Fruit fly (Drosophila melanogaster) whole organism, embryonic: ENCODE results near the gene RanGAP.

Experiments used
- BEAF-32 ChIP-seq: fragments of 200-800 bp; sonication (Bioruptor generic); optimal IDR thresholded peaks from 3 replicates; lab custom pipeline; 2017; ENCODE audit warnings: missing biosample characterization, missing genetic modification characterization, mild to moderate bottlenecking, moderate library complexity, missing genetic modification reagents
- Bteb2 ChIP-seq: fragments of 200-800 bp; sonication (Bioruptor generic); optimal IDR thresholded peaks from 2 replicates; lab custom pipeline; 2016; ENCODE audit warnings: missing biosample characterization, missing genetic modification characterization
- C15 ChIP-seq: fragments of 200-800 bp; sonication (Bioruptor generic); IDR thresholded peaks from 3 replicates; pipeline ENCODE4 v1.3.6; 2022; ENCODE audit warnings: missing biosample characterization, missing genetic modification characterization
- CG11085 ChIP-seq: fragments of 200-800 bp; sonication (Bioruptor generic); IDR thresholded peaks from 2 replicates; pipeline ENCODE4 v1.3.6; 2022; ENCODE audit warnings: missing biosample characterization, missing genetic modification characterization
- CG11560 ChIP-seq: fragments of 200-800 bp; sonication (Bioruptor generic); IDR thresholded peaks from 3 replicates; pipeline ENCODE4 v1.3.6; 2022; ENCODE audit warnings: missing biosample characterization, missing genetic modification characterization
- CG1233 ChIP-seq: fragments of 200-800 bp; sonication (Bioruptor generic); optimal IDR thresholded peaks from 4 replicates; lab custom pipeline; 2018; ENCODE audit warnings: missing biosample characterization, mild to moderate bottlenecking, missing genetic modification characterization
- CG16779 ChIP-seq: fragments of 200-800 bp; sonication (Bioruptor generic); IDR thresholded peaks from 2 replicates; pipeline ENCODE4 v1.3.6; 2022; ENCODE audit warnings: missing biosample characterization, missing genetic modification characterization
- CG1792 ChIP-seq: fragments of 200-800 bp; sonication (Bioruptor generic); optimal IDR thresholded peaks from 2 replicates; lab custom pipeline; 2016; ENCODE audit warnings: missing biosample characterization, missing genetic modification characterization
- CG2120 ChIP-seq: fragments of 200-800 bp; sonication (Bioruptor generic); optimal IDR thresholded peaks from 3 replicates; lab custom pipeline; 2016; ENCODE audit warnings: missing biosample characterization, missing genetic modification characterization
- CG2202 ChIP-seq: fragments of 200-800 bp; sonication (Bioruptor generic); optimal IDR thresholded peaks from 2 replicates; lab custom pipeline; 2018; ENCODE audit warnings: missing biosample characterization, mild to moderate bottlenecking, missing genetic modification characterization
- CG2712 ChIP-seq: fragments of 200-800 bp; optimal IDR thresholded peaks from 3 replicates; lab custom pipeline; 2019; ENCODE audit warnings: missing biosample characterization, mild to moderate bottlenecking, missing genetic modification characterization, moderate library complexity
- CG32532 ChIP-seq: fragments of 200-800 bp; sonication (Bioruptor generic); IDR thresholded peaks from 2 replicates; pipeline ENCODE4 v1.3.6; 2022; ENCODE audit warnings: missing biosample characterization, missing genetic modification characterization
- CG34422 ChIP-seq: fragments of 200-800 bp; sonication (Bioruptor generic); IDR thresholded peaks from 3 replicates; pipeline ENCODE4 v1.3.6; 2022; ENCODE audit warnings: missing biosample characterization, missing genetic modification characterization
- CG4424 ChIP-seq: fragments of 200-800 bp; sonication (Bioruptor generic); optimal IDR thresholded peaks from 3 replicates; lab custom pipeline; 2016; ENCODE audit warnings: missing biosample characterization, missing genetic modification characterization
- CG7786 ChIP-seq: fragments of 200-800 bp; sonication (Bioruptor generic); optimal IDR thresholded peaks from 2 replicates; lab custom pipeline; 2016; ENCODE audit warnings: missing biosample characterization, missing genetic modification characterization
- CG9817 ChIP-seq: fragments of 200-800 bp; sonication (Bioruptor generic); optimal IDR thresholded peaks from 2 replicates; lab custom pipeline; 2018; ENCODE audit warnings: missing biosample characterization, mild to moderate bottlenecking, missing genetic modification characterization, moderate library complexity
- CG9932 ChIP-seq: fragments of 200-800 bp; sonication (Bioruptor generic); IDR thresholded peaks from 2 replicates; pipeline ENCODE4 v1.3.6; 2022; ENCODE audit warnings: missing biosample characterization, missing genetic modification characterization
- Doc3 ChIP-seq: fragments of 200-800 bp; sonication (Bioruptor generic); IDR thresholded peaks from 3 replicates; pipeline ENCODE4 v1.3.6; 2022; ENCODE audit warnings: missing biosample characterization, missing genetic modification characterization; ENCODE audit not compliant: partially characterized antibody
- Fer3 ChIP-seq: fragments of 200-800 bp; sonication (Bioruptor generic); optimal IDR thresholded peaks from 2 replicates; lab custom pipeline; 2018; ENCODE audit warnings: missing biosample characterization, mild to moderate bottlenecking, missing genetic modification characterization, moderate library complexity
- GATAe ChIP-seq: fragments of 200-800 bp; sonication (Bioruptor generic); conservative IDR thresholded peaks from 2 replicates; pipeline ENCODE4 v1.3.6; 2022; ENCODE audit warnings: missing biosample characterization, missing genetic modification characterization
- HLHmδ ChIP-seq: fragments of 200-800 bp; sonication (Bioruptor generic); optimal IDR thresholded peaks from 2 replicates; lab custom pipeline; 2018; ENCODE audit warnings: missing biosample characterization, mild to moderate bottlenecking, missing genetic modification characterization, moderate library complexity
- Hr78 ChIP-seq, 2 experiments: fragments of 200-800 bp in 1 of 2; fragments of >200 bp in 1 of 2; sonication (Bioruptor generic) in 1 of 2; optimal IDR thresholded peaks; 2 replicates each; lab custom pipeline; 2017 to 2019; ENCODE audit warnings: missing biosample characterization in 2 of 2, missing genetic modification characterization in 2 of 2, mild to moderate bottlenecking in 1 of 2, moderate library complexity in 1 of 2
- Nf-YC ChIP-seq: fragments of 200-800 bp; optimal IDR thresholded peaks from 3 replicates; lab custom pipeline; 2019; ENCODE audit warnings: missing biosample characterization, mild to moderate bottlenecking, missing genetic modification characterization, moderate library complexity
- Oaz ChIP-seq: fragments of 200-800 bp; sonication (Bioruptor generic); IDR thresholded peaks from 2 replicates; pipeline ENCODE4 v1.3.6; 2022; ENCODE audit warnings: missing biosample characterization, missing genetic modification characterization
- Side ChIP-seq: fragments of 200-800 bp; sonication (Bioruptor generic); optimal IDR thresholded peaks from 2 replicates; lab custom pipeline; 2016; ENCODE audit warnings: missing biosample characterization, missing genetic modification characterization
- Spps ChIP-seq: fragments of 200-800 bp; sonication (Bioruptor generic); optimal IDR thresholded peaks from 2 replicates; lab custom pipeline; 2018; ENCODE audit warnings: missing biosample characterization, mild to moderate bottlenecking, missing genetic modification characterization
- az2 ChIP-seq: fragments of 200-800 bp; sonication (Bioruptor generic); optimal IDR thresholded peaks from 3 replicates; lab custom pipeline; 2016; ENCODE audit warnings: missing biosample characterization, missing genetic modification characterization
- cad ChIP-seq: fragments of >200 bp; optimal IDR thresholded peaks from 2 replicates; lab custom pipeline; 2017; ENCODE audit warnings: missing biosample characterization, missing genetic modification characterization
- dm ChIP-seq: fragments of 200-800 bp; sonication (Bioruptor generic); optimal IDR thresholded peaks from 3 replicates; lab custom pipeline; 2016; ENCODE audit warnings: missing biosample characterization, missing genetic modification characterization
- gsb ChIP-seq: fragments of 200-800 bp; sonication (Bioruptor generic); IDR thresholded peaks from 2 replicates; pipeline ENCODE4 v1.3.6; 2022; ENCODE audit warnings: missing biosample characterization, missing genetic modification characterization
- hbn ChIP-seq: fragments of 200-800 bp; sonication (Bioruptor generic); IDR thresholded peaks from 2 replicates; pipeline ENCODE4 v1.3.6; 2022; ENCODE audit warnings: missing biosample characterization, missing genetic modification characterization; ENCODE audit not compliant: partially characterized antibody
- her ChIP-seq: fragments of 200-800 bp; sonication (Bioruptor generic); optimal IDR thresholded peaks from 2 replicates; lab custom pipeline; 2016; ENCODE audit warnings: missing biosample characterization, missing genetic modification characterization
- inv ChIP-seq: fragments of 200-800 bp; sonication (Bioruptor generic); IDR thresholded peaks from 2 replicates; pipeline ENCODE4 v1.3.6; 2022; ENCODE audit warnings: missing biosample characterization, missing genetic modification characterization; ENCODE audit not compliant: partially characterized antibody
- klu ChIP-seq: fragments of 200-800 bp; sonication (Bioruptor generic); IDR thresholded peaks from 2 replicates; pipeline ENCODE4 v1.3.6; 2022; ENCODE audit warnings: missing biosample characterization, missing genetic modification characterization
- lov ChIP-seq, 2 experiments: fragments of 200-800 bp in 1 of 2; fragments of >200 bp in 1 of 2; sonication (Bioruptor generic) in 1 of 2; IDR thresholded peaks in 1 of 2; optimal IDR thresholded peaks in 1 of 2; 2 replicates in 1 of 2; 3 replicates in 1 of 2; pipeline versions ENCODE4 v1.3.6 to Lab custom; 2017 to 2022; ENCODE audit warnings: missing biosample characterization in 1 of 2, missing genetic modification characterization in 1 of 2
- maf-S ChIP-seq: fragments of 200-800 bp; sonication (Bioruptor generic); optimal IDR thresholded peaks from 2 replicates; lab custom pipeline; 2016; ENCODE audit warnings: missing biosample characterization, missing genetic modification characterization
- nerfin-1 ChIP-seq: fragments of 200-800 bp; sonication (Bioruptor generic); optimal IDR thresholded peaks from 3 replicates; lab custom pipeline; 2019; ENCODE audit warnings: missing biosample characterization, mild to moderate bottlenecking, missing genetic modification characterization, moderate library complexity
- odd ChIP-seq: fragments of 200-800 bp; sonication (Bioruptor generic); optimal IDR thresholded peaks from 2 replicates; lab custom pipeline; 2017; ENCODE audit warnings: missing biosample characterization, mild to moderate bottlenecking, missing genetic modification characterization
- slp2 ChIP-seq: fragments of 200-800 bp; sonication (Bioruptor generic); optimal IDR thresholded peaks from 2 replicates; lab custom pipeline; 2016; ENCODE audit warnings: missing biosample characterization, missing genetic modification characterization
- sna ChIP-seq: fragments of 200-800 bp; sonication (Bioruptor generic); IDR thresholded peaks from 2 replicates; pipeline ENCODE4 v1.3.6; 2022; ENCODE audit warnings: missing biosample characterization, missing genetic modification characterization; ENCODE audit not compliant: partially characterized antibody
- tgo ChIP-seq: fragments of 200-800 bp; sonication (Bioruptor generic); IDR thresholded peaks from 3 replicates; pipeline ENCODE4 v1.3.6; 2022; ENCODE audit warnings: missing biosample characterization, missing genetic modification characterization
- tin ChIP-seq: fragments of 200-800 bp; sonication (Bioruptor generic); optimal IDR thresholded peaks from 3 replicates; lab custom pipeline; 2016; ENCODE audit warnings: missing biosample characterization, missing genetic modification characterization
- unc-4 ChIP-seq: fragments of 200-800 bp; sonication (Bioruptor generic); IDR thresholded peaks from 2 replicates; pipeline ENCODE4 v1.3.6; 2022; ENCODE audit warnings: missing biosample characterization, missing genetic modification characterization; ENCODE audit not compliant: partially characterized antibody
- vfl ChIP-seq: fragments of 200-800 bp; sonication (Bioruptor generic); optimal IDR thresholded peaks from 2 replicates; lab custom pipeline; 2016; ENCODE audit warnings: missing biosample characterization, missing genetic modification characterization
- vnd ChIP-seq: fragments of 200-800 bp; sonication (Bioruptor generic); IDR thresholded peaks from 3 replicates; pipeline ENCODE4 v1.3.6; 2022; ENCODE audit warnings: missing biosample characterization, missing genetic modification characterization; ENCODE audit not compliant: partially characterized antibody
- wdn ChIP-seq: fragments of 200-800 bp; sonication (Bioruptor generic); IDR thresholded peaks from 2 replicates; pipeline ENCODE4 v1.3.6; 2022; ENCODE audit warnings: missing biosample characterization, missing genetic modification characterization
- wor ChIP-seq: fragments of 200-800 bp; sonication (Bioruptor generic); IDR thresholded peaks from 2 replicates; pipeline ENCODE4 v1.3.6; 2022; ENCODE audit warnings: missing biosample characterization, missing genetic modification characterization
- zfh2 ChIP-seq: fragments of 200-800 bp; sonication (Bioruptor generic); optimal IDR thresholded peaks from 2 replicates; lab custom pipeline; 2016; ENCODE audit warnings: missing biosample characterization, missing genetic modification characterization

The RanGAP gene

DNA sequence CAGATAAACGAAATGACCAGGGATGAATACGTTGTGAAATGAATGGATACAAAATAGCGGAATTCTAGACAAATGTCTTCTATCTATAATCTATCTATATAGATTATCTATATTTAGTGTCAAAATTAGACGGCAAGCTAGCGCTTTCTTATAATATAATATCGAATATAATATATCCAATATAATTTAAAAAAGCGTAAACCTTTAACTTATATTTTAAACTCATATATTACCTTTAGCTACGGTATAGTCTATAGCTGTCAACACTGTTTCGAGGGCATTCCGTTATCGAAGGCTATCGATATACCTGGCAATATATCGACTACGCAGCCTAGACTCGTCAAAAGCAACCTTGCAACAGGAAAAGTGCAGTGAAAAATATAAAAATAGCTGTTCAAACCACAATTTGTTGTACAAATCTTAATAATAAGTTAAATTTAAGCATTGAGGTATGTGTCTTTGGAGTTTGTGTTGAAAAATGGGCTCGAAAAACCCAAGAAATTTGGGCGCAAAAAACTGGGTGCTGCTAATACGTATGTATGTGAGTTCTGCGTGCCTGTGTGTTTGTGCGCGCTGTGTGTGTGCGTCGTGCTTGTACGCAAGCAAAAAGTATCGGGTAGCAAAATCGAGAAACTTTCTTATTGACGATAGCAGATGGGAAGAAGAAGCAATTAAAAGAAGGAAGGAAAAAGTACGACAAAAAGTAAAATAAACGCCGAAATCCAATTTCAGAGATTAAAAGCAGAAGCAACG, 51.4 kb downstream of the RanGAP start, which contains the start of the genes swm and Ctu2 (continued):
- TF ChIP-seq CG1792 (no peak), wdn (GFP tag; lab: Robert Waterston, UW) (peak; percentile 29; the same call in 1 of the 2 replicates), cad (GFP tag; lab: Kevin White, UChicago) (no peak), Side (GFP tag; lab: Kevin White, UChicago) (no peak), Oaz (GFP tag; lab: Robert Waterston, UW) (peak; percentile 52; the same call in 1 of the 2 replicates), C15 (GFP tag; lab: Robert Waterston, UW) (0 out of 3 replicates have a peak, but pooled peaks have one; percentile 7), klu (peak; percentile 36; the same call in 1 of the 2 replicates), az2 (GFP tag; lab: Kevin White, UChicago) (peak; percentile 48), maf-S (GFP tag; lab: Kevin White, UChicago) (no peak), Nf-YC (peak; percentile 77), HLHmδ (GFP tag; lab: Kevin White, UChicago) (no peak), Hr78 (GFP tag; optimal IDR thresholded peaks at IDR 0.05; lab: Kevin White, UChicago) (no peak), Spps (peak; percentile 13), CG2712 (tag; lab: Kevin White, UChicago) (peak; percentile 81), dm (GFP tag; lab: Kevin White, UChicago) (peak; percentile 20), vfl (GFP tag; lab: Kevin White, UChicago) (peak; percentile 16), unc-4 (GFP tag; lab: Robert Waterston, UW) (peak; percentile 67; the same call in 1 of the 2 replicates), CG16779 (GFP tag; lab: Robert Waterston, UW) (no peak), CG11085 (GFP tag; lab: Robert Waterston, UW) (0 out of 2 replicates have a peak, but pooled peaks have one; percentile 50), Doc3 (peak; percentile 70), CG11560 (tag; lab: Robert Waterston, UW) (peak; percentile 47; the same call in 2 of the 3 replicates), tgo (GFP tag; lab: Robert Waterston, UW) (peak; percentile 42; the same call in 2 of the 3 replicates), CG9932 (GFP tag; lab: Robert Waterston, UW) (peak; percentile 83), lov (optimal IDR thresholded peaks at IDR 0.05; lab: Kevin White, UChicago) (no peak), lov (GFP tag; IDR thresholded peaks at IDR 0.05; lab: Robert Waterston, UW) (no peak), CG34422 (GFP tag; lab: Robert Waterston, UW) (peak; percentile 39; the same call in 1 of the 3 replicates), CG2202 (tag; lab: Kevin White, UChicago) (peak; percentile 40), CG1233 (peak; percentile 41), zfh2 (GFP tag; lab: Kevin White, UChicago) (peak; percentile 7), inv (GFP tag; lab: Robert Waterston, UW) (peak; percentile 62), CG9817 (tag; lab: Kevin White, UChicago) (peak; percentile 79), CG32532 (GFP tag; lab: Robert Waterston, UW) (peak; percentile 70), wor (no peak), nerfin-1 (peak; percentile 72), slp2 (GFP tag; lab: Kevin White, UChicago) (no peak), GATAe (0 out of 2 replicates have a peak, but pooled peaks have one; percentile 24), hbn (GFP tag; lab: Robert Waterston, UW) (peak; percentile 66), Fer3 (tag; lab: Kevin White, UChicago) (peak; percentile 82), gsb (GFP tag; lab: Robert Waterston, UW) (no peak), Bteb2 (GFP tag; lab: Kevin White, UChicago) (no peak), her (no peak), CG4424 (GFP tag; lab: Kevin White, UChicago) (peak; percentile 67), CG7786 (GFP tag; lab: Kevin White, UChicago) (no peak), CG2120 (GFP tag; lab: Kevin White, UChicago) (peak; percentile 47), BEAF-32 (GFP tag; lab: Kevin White, UChicago) (peak; percentile 81), tin (GFP tag; lab: Kevin White, UChicago) (peak; percentile 61), vnd (GFP tag; lab: Robert Waterston, UW) (peak; percentile 62; the same call in 1 of the 3 replicates), odd (GFP tag; lab: Kevin White, UChicago) (no peak), sna (GFP tag; lab: Robert Waterston, UW) (peak; percentile 67; the same call in 1 of the 2 replicates)
